Worm (Caenorhabditis elegans) whole organism, midembryonic: ENCODE data around the gene B0035.3.

Experiments used
- T22C8.4 ChIP-seq: fragments of 200-800 bp; sonication (Bioruptor generic); IDR thresholded peaks from 2 replicates; pipeline ENCODE4 v1.3.6; 2022; ENCODE audit warnings: missing genetic modification characterization, missing compliant biosample characterization
- cog-1 ChIP-seq: sonication (generic microtip); optimal IDR thresholded peaks from 2 replicates; lab custom pipeline; 2016; ENCODE audit warnings: missing genetic modification characterization, missing compliant biosample characterization
- flt-1 ChIP-seq: fragments of 200-800 bp; sonication (Bioruptor generic); IDR thresholded peaks from 2 replicates; pipeline ENCODE4 v1.3.6; 2022; ENCODE audit warnings: missing genetic modification characterization, missing compliant biosample characterization
- med-1 ChIP-seq: sonication (generic microtip); optimal IDR thresholded peaks from 2 replicates; lab custom pipeline; 2017; ENCODE audit warnings: missing genetic modification characterization, mild to moderate bottlenecking, missing compliant biosample characterization, antibody characterized with exemption, missing genetic modification reagents; ENCODE audit not compliant: insufficient read depth
- ref-1 ChIP-seq: fragments of 200-800 bp; sonication (Bioruptor generic); conservative IDR thresholded peaks from 2 replicates; pipeline ENCODE4 v1.3.6; 2022; ENCODE audit warnings: missing genetic modification reagents, missing genetic modification characterization, missing compliant biosample characterization
- tab-1 ChIP-seq: fragments of 200-800 bp; sonication (Bioruptor generic); IDR thresholded peaks from 2 replicates; pipeline ENCODE4 v1.3.6; 2022; ENCODE audit warnings: missing genetic modification characterization, missing compliant biosample characterization
- ztf-23 ChIP-seq: fragments of 200-800 bp; sonication (Bioruptor generic); IDR thresholded peaks from 2 replicates; pipeline ENCODE4 v1.3.6; 2022; ENCODE audit warnings: missing genetic modification reagents, missing genetic modification characterization, missing compliant biosample characterization
- ztf-29 ChIP-seq: fragments of 200-800 bp; sonication (Bioruptor generic); IDR thresholded peaks from 2 replicates; pipeline ENCODE4 v1.3.6; 2022; ENCODE audit warnings: missing genetic modification reagents, missing genetic modification characterization, missing compliant biosample characterization

- TF ChIP-seq ztf-23 (GFP tag; lab: Robert Waterston, UW) (no peak), med-1 (no peak), cog-1 (tag; lab: Kevin White, UChicago) (no peak), tab-1 (no peak), ref-1 (no peak), T22C8.4 (no peak), flt-1 (GFP tag; lab: Robert Waterston, UW) (no peak), ztf-29 (GFP tag; lab: Robert Waterston, UW) (no peak)
These were observed 34.9 kb upstream of the B0035.3 start for ce11 chrIV:11349747-11350146.
